Worm (Caenorhabditis elegans) whole organism, late embryonic: Measurements from ENCODE around the gene R53.4.

Source experiments
- C08G9.2 ChIP-seq: sonication (generic microtip); optimal IDR thresholded peaks from 2 replicates; lab custom pipeline; 2016; ENCODE audit warnings: mild to moderate bottlenecking, missing genetic modification characterization, moderate library complexity, missing compliant biosample characterization
- F13H6.1 ChIP-seq: sonication (generic microtip); optimal IDR thresholded peaks from 2 replicates; lab custom pipeline; 2016; ENCODE audit warnings: missing genetic modification characterization, missing compliant biosample characterization
- K09A11.1 ChIP-seq: sonication (generic microtip); optimal IDR thresholded peaks from 2 replicates; lab custom pipeline; 2017; ENCODE audit warnings: antibody characterized with exemption, mild to moderate bottlenecking, missing genetic modification characterization, missing compliant biosample characterization; ENCODE audit not compliant: insufficient read depth
- Y22D7AL.16 ChIP-seq: sonication (generic microtip); optimal IDR thresholded peaks from 2 replicates; lab custom pipeline; 2016; ENCODE audit warnings: missing genetic modification characterization, missing compliant biosample characterization
- ceh-14 ChIP-seq: sonication (generic microtip); optimal IDR thresholded peaks from 2 replicates; lab custom pipeline; 2016; ENCODE audit warnings: missing genotype, missing genetic modification characterization, missing compliant biosample characterization
- ceh-2 ChIP-seq: sonication (generic microtip); optimal IDR thresholded peaks from 2 replicates; lab custom pipeline; 2016; ENCODE audit warnings: missing genotype, missing genetic modification characterization, missing compliant biosample characterization
- ceh-22 ChIP-seq: sonication (generic microtip); optimal IDR thresholded peaks from 2 replicates; lab custom pipeline; 2017; ENCODE audit warnings: missing biosample characterization, missing genetic modification characterization
- ceh-24 ChIP-seq: sonication (generic microtip); optimal IDR thresholded peaks from 2 replicates; lab custom pipeline; 2016; ENCODE audit warnings: mild to moderate bottlenecking, missing genetic modification characterization, missing compliant biosample characterization
- ceh-30 ChIP-seq: fragments of 150-350 bp; optimal IDR thresholded peaks from 2 replicates; lab custom pipeline; 2014; ENCODE audit warnings: missing biosample characterization, missing genetic modification characterization
- ceh-34 ChIP-seq: sonication (generic microtip); optimal IDR thresholded peaks from 2 replicates; lab custom pipeline; 2016; ENCODE audit warnings: mild to moderate bottlenecking, missing genetic modification characterization, missing compliant biosample characterization
- ceh-45 ChIP-seq: fragments of 200-800 bp; sonication (Bioruptor generic); IDR thresholded peaks from 2 replicates; pipeline ENCODE4 v1.3.6; 2022; ENCODE audit warnings: missing genetic modification reagents, missing genetic modification characterization, missing compliant biosample characterization
- che-1 ChIP-seq: sonication (generic microtip); optimal IDR thresholded peaks from 2 replicates; lab custom pipeline; 2016; ENCODE audit warnings: mild to moderate bottlenecking, missing genetic modification characterization, missing compliant biosample characterization
- dve-1 ChIP-seq: sonication (generic microtip); optimal IDR thresholded peaks from 2 replicates; lab custom pipeline; 2017; ENCODE audit warnings: antibody characterized with exemption, mild to moderate bottlenecking, missing genetic modification characterization, missing compliant biosample characterization
- elt-2 ChIP-seq: sonication (generic microtip); optimal IDR thresholded peaks from 2 replicates; lab custom pipeline; 2016; ENCODE audit warnings: missing genetic modification reagents, missing genetic modification characterization, missing compliant biosample characterization
- elt-4 ChIP-seq: sonication (generic microtip); optimal IDR thresholded peaks from 2 replicates; lab custom pipeline; 2016; ENCODE audit warnings: missing genetic modification characterization, missing compliant biosample characterization
- ets-4 ChIP-seq: sonication (generic microtip); optimal IDR thresholded peaks from 2 replicates; lab custom pipeline; 2016; ENCODE audit warnings: missing genetic modification characterization, missing compliant biosample characterization
- eyg-1 ChIP-seq: sonication (generic microtip); optimal IDR thresholded peaks from 2 replicates; lab custom pipeline; 2016; ENCODE audit warnings: missing genotype, missing genetic modification characterization, missing compliant biosample characterization
- fkh-10 ChIP-seq: fragments of 150-350 bp; optimal IDR thresholded peaks from 2 replicates; lab custom pipeline; 2014; ENCODE audit warnings: missing biosample characterization, missing genetic modification reagents, missing genetic modification characterization
- hlh-13 ChIP-seq: fragments of 200-800 bp; sonication (Bioruptor generic); optimal IDR thresholded peaks from 2 replicates; lab custom pipeline; 2018; ENCODE audit warnings: mild to moderate bottlenecking, missing genetic modification characterization, missing compliant biosample characterization
- hlh-30 ChIP-seq: sonication (generic microtip); optimal IDR thresholded peaks from 2 replicates; lab custom pipeline; 2017; ENCODE audit warnings: antibody characterized with exemption, missing genetic modification characterization, missing compliant biosample characterization; ENCODE audit not compliant: insufficient read depth
- hlh-6 ChIP-seq: sonication (generic microtip); optimal IDR thresholded peaks from 2 replicates; lab custom pipeline; 2016; ENCODE audit warnings: missing genotype, missing genetic modification characterization, missing compliant biosample characterization
- hlh-8 ChIP-seq: sonication (generic microtip); optimal IDR thresholded peaks from 2 replicates; lab custom pipeline; 2016; ENCODE audit warnings: missing genotype, missing genetic modification characterization, missing compliant biosample characterization
- madf-2 ChIP-seq: sonication (generic microtip); optimal IDR thresholded peaks from 2 replicates; lab custom pipeline; 2017; ENCODE audit warnings: missing genetic modification characterization, missing compliant biosample characterization
- nfya-1 ChIP-seq: sonication (generic microtip); optimal IDR thresholded peaks from 2 replicates; lab custom pipeline; 2017; ENCODE audit warnings: missing genetic modification characterization, mild to moderate bottlenecking, missing compliant biosample characterization, antibody characterized with exemption, moderate library complexity
- nhr-232 ChIP-seq: sonication (generic microtip); optimal IDR thresholded peaks from 2 replicates; lab custom pipeline; 2016; ENCODE audit warnings: missing genetic modification characterization, missing compliant biosample characterization
- npax-4 ChIP-seq: sonication (generic microtip); optimal IDR thresholded peaks from 2 replicates; lab custom pipeline; 2016; ENCODE audit warnings: missing genetic modification characterization, missing compliant biosample characterization
- odd-2 ChIP-seq: sonication (generic microtip); optimal IDR thresholded peaks from 2 replicates; lab custom pipeline; 2017; ENCODE audit warnings: antibody characterized with exemption, mild to moderate bottlenecking, missing genetic modification characterization, missing compliant biosample characterization
- pat-9 ChIP-seq: fragments of 200-800 bp; sonication (Bioruptor generic); optimal IDR thresholded peaks from 2 replicates; lab custom pipeline; 2018; ENCODE audit warnings: mild to moderate bottlenecking, missing genetic modification characterization, moderate library complexity, missing compliant biosample characterization
- pax-1 ChIP-seq: fragments of 150-350 bp; optimal IDR thresholded peaks from 2 replicates; lab custom pipeline; 2014; ENCODE audit warnings: missing biosample characterization, missing genetic modification characterization
- pqm-1 ChIP-seq: sonication (generic microtip); optimal IDR thresholded peaks from 2 replicates; lab custom pipeline; 2016; ENCODE audit warnings: missing genetic modification characterization, missing compliant biosample characterization
- ref-2 ChIP-seq: sonication (generic microtip); optimal IDR thresholded peaks from 2 replicates; lab custom pipeline; 2016; ENCODE audit warnings: missing genetic modification characterization, missing compliant biosample characterization
- sdc-2 ChIP-seq: sonication (generic microtip); optimal IDR thresholded peaks from 2 replicates; lab custom pipeline; 2016; ENCODE audit warnings: missing genotype, missing genetic modification characterization, missing compliant biosample characterization
- ttx-3 ChIP-seq: sonication (generic microtip); optimal IDR thresholded peaks from 2 replicates; lab custom pipeline; 2016; ENCODE audit warnings: missing genetic modification reagents, missing genetic modification characterization, missing compliant biosample characterization
- unc-3 ChIP-seq, 2 experiments: fragments of 200-800 bp in 1 of 2; sonication (Bioruptor generic) in 1 of 2; sonication (generic microtip) in 1 of 2; conservative IDR thresholded peaks in 1 of 2; optimal IDR thresholded peaks in 1 of 2; 2 replicates each; pipeline versions ENCODE4 v1.3.6 to Lab custom; 2016 to 2022; ENCODE audit warnings: missing compliant biosample characterization in 2 of 2, missing genetic modification characterization in 2 of 2, missing genetic modification reagents in 1 of 2
- unc-55 ChIP-seq: sonication (generic microtip); optimal IDR thresholded peaks from 2 replicates; lab custom pipeline; 2017; ENCODE audit warnings: missing biosample characterization, missing genetic modification reagents, missing genetic modification characterization
- unc-86 ChIP-seq: sonication (generic microtip); optimal IDR thresholded peaks from 2 replicates; lab custom pipeline; 2016; ENCODE audit warnings: missing genetic modification characterization, missing compliant biosample characterization
- zip-5 ChIP-seq: sonication (generic microtip); optimal IDR thresholded peaks from 2 replicates; lab custom pipeline; 2016; ENCODE audit warnings: missing genetic modification characterization, missing compliant biosample characterization
- ztf-16 ChIP-seq: sonication (generic microtip); optimal IDR thresholded peaks from 2 replicates; lab custom pipeline; 2017; ENCODE audit warnings: missing genetic modification characterization, missing compliant biosample characterization

The R53.4 gene

DNA sequence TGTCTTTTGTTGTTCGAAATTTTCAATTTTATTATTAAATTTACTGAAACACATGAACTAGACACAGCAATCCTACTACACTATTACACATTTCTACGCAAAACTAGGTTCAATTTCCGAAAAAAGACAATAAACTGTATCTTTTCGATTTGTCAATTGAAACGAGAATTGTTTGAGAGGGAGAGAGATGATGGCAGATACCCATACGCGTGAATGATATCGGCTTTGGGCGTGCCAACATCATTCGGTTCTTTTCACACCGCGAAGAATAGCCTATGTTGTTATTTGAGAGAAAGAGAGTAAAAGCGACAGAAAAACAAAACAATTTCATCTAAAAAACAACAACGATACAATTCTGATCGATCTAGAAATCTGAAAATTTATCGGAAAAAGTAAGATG is 43.9 kb upstream of the R53.4 start:
- no peak for TF ChIP-seq ceh-30 (tag; lab: Kevin White, UChicago)
- TF ChIP-seq npax-4 = no peak
- TF ChIP-seq che-1 (tag; lab: Kevin White, UChicago) = no peak
- no peak for TF ChIP-seq ttx-3 (tag; lab: Kevin White, UChicago)
- TF ChIP-seq pax-1 (tag; lab: Kevin White, UChicago) = no peak
- no peak for TF ChIP-seq elt-2 (tag; lab: Kevin White, UChicago)
- TF ChIP-seq nhr-232 (tag; lab: Kevin White, UChicago) = no peak
- no peak for TF ChIP-seq pqm-1 (tag; lab: Kevin White, UChicago)
- TF ChIP-seq zip-5 (tag; lab: Kevin White, UChicago) = no peak

DNA sequence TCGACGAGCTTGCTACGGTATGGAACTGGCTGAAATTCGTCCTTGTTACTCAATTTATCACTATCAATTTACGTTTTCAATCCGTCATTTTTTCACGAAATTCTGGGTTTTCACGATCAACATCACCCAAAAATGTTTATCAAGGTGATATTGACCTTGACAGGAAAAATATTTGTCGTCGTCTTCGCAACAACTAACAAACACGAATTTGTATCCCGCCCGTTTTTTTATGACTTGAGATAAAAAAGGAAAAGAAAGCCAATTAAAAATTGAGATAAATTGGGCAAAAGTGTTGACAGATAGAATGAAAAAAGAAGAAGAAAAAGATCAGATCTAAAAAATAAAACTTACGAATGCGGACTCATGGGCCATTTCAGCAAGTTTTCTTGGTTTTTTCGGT is 43.1 kb upstream of the R53.4 start:
- no peak for TF ChIP-seq F13H6.1 (tag; lab: Kevin White, UChicago)
- no peak for TF ChIP-seq unc-55 (GFP tag; lab: Kevin White, UChicago)
- TF ChIP-seq npax-4 = no peak
- TF ChIP-seq elt-4 (tag; lab: Kevin White, UChicago) = no peak
- TF ChIP-seq fkh-10 (GFP tag; lab: Kevin White, UChicago) = no peak
- TF ChIP-seq dve-1 (tag; lab: Kevin White, UChicago) = no peak
- TF ChIP-seq hlh-6 (tag; lab: Kevin White, UChicago) = no peak
- no peak for TF ChIP-seq ets-4
- TF ChIP-seq hlh-30 (tag; lab: Kevin White, UChicago) = no peak
- no peak for TF ChIP-seq ceh-2 (tag; lab: Kevin White, UChicago)
- no peak for TF ChIP-seq pat-9 (tag; lab: Kevin White, UChicago)
- no peak for TF ChIP-seq hlh-8 (tag; lab: Kevin White, UChicago)
- no peak for TF ChIP-seq ceh-22
- TF ChIP-seq ref-2 (tag; lab: Kevin White, UChicago) = no peak

DNA sequence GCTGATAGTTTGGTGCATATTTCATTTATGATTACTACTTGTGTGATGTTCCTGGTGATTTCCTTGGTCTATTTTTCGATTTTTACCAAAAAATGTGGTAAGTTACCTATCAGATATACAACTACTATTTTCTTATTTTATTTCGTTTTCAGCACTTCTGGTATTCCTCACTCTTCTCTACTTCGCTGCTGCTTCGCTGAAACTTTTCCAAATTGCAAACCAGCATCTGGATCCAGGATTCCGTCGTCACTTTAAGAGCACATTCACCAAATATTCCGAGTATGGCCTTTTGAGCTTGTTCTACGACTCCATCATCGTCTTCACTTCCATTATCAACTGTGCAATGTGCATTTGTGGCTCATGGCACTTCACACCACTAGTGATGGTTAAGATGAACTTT is 40.7 kb upstream of the R53.4 start:
- TF ChIP-seq ceh-14 (tag; lab: Kevin White, UChicago) (no peak), dve-1 (tag; lab: Kevin White, UChicago) (no peak), nfya-1 (tag; lab: Kevin White, UChicago) (no peak), C08G9.2 (no peak), hlh-13 (GFP tag; lab: Kevin White, UChicago) (no peak), unc-86 (tag; lab: Kevin White, UChicago) (no peak), K09A11.1 (no peak), elt-4 (tag; lab: Kevin White, UChicago) (no peak), che-1 (tag; lab: Kevin White, UChicago) (no peak), odd-2 (tag; lab: Kevin White, UChicago) (no peak), hlh-30 (tag; lab: Kevin White, UChicago) (no peak), pax-1 (tag; lab: Kevin White, UChicago) (no peak), madf-2 (tag; lab: Kevin White, UChicago) (no peak), ztf-16 (tag; lab: Kevin White, UChicago) (no peak), ceh-24 (tag; lab: Kevin White, UChicago) (no peak), Y22D7AL.16 (tag; lab: Kevin White, UChicago) (no peak), sdc-2 (tag; lab: Kevin White, UChicago) (no peak)

DNA sequence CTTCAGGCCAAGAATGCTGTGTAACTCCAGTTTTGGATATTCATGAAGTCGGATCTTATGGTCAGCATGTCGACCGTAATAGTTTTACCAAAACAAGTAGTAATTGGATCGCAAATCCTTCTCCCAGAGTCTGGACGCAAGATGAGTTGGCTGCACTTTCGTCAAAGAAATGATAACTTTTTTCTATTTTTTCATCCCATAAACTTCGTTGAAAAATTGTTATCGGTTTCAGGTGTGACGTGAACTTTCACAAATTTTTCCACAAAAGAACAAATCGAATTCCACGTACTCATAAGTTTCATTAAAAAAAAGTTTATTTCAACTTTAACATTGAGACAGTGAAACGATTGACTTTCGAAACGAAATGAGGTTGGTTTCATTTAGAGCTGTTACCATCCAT is 40.1 kb upstream of the R53.4 start, which contains the start of gene ZK892.5:
TSS of gene ZK892.5 (plus strand) at position 301 of the 400 bp plus-strand sequence.
- no peak for TF ChIP-seq unc-3 (GFP tag; conservative IDR thresholded peaks at IDR 0.05; lab: Robert Waterston, UW)
- TF ChIP-seq unc-3 (tag; optimal IDR thresholded peaks at IDR 0.05; lab: Kevin White, UChicago) = no peak
- TF ChIP-seq ets-4 = no peak
- TF ChIP-seq ceh-34 (tag; lab: Kevin White, UChicago) = no peak
- TF ChIP-seq ref-2 (tag; lab: Kevin White, UChicago) = no peak
- TF ChIP-seq ceh-45 (GFP tag; lab: Robert Waterston, UW) = no peak
- no peak for TF ChIP-seq eyg-1 (tag; lab: Kevin White, UChicago)
